Worm (Caenorhabditis elegans) whole organism, L2 larva: ENCODE results near the gene F56A8.8.

Experiments used
- C34F6.9 ChIP-seq: fragments of 150-350 bp; optimal IDR thresholded peaks from 2 replicates; lab custom pipeline; 2014; ENCODE audit warnings: missing biosample characterization, missing genetic modification characterization
- F13H6.1 ChIP-seq: sonication (generic microtip); optimal IDR thresholded peaks from 2 replicates; lab custom pipeline; 2016; ENCODE audit warnings: missing genetic modification characterization, missing compliant biosample characterization
- R02D3.7 ChIP-seq: fragments of 150-350 bp; optimal IDR thresholded peaks from 2 replicates; lab custom pipeline; 2014; ENCODE audit warnings: missing biosample characterization, missing genetic modification characterization
- Y55F3AM.14 ChIP-seq: fragments of 200-800 bp; sonication (Bioruptor generic); optimal IDR thresholded peaks from 2 replicates; lab custom pipeline; 2018; ENCODE audit warnings: mild to moderate bottlenecking, missing genetic modification characterization, missing compliant biosample characterization
- alr-1 ChIP-seq: fragments of 150-350 bp; optimal IDR thresholded peaks from 2 replicates; lab custom pipeline; 2014; ENCODE audit warnings: missing biosample characterization, missing genetic modification characterization
- aly-2 ChIP-seq: fragments of 150-350 bp; optimal IDR thresholded peaks from 2 replicates; lab custom pipeline; 2014; ENCODE audit warnings: missing biosample characterization, missing genetic modification characterization
- blmp-1 ChIP-seq: sonication (generic microtip); optimal IDR thresholded peaks from 2 replicates; lab custom pipeline; 2017; ENCODE audit warnings: missing genetic modification characterization, mild to moderate bottlenecking, missing compliant biosample characterization, antibody characterized with exemption, moderate library complexity; ENCODE audit not compliant: insufficient read depth
- ceh-16 ChIP-seq: fragments of 150-350 bp; optimal IDR thresholded peaks from 2 replicates; lab custom pipeline; 2014; ENCODE audit warnings: missing biosample characterization, missing genetic modification characterization
- ceh-82 ChIP-seq: fragments of 150-350 bp; optimal IDR thresholded peaks from 2 replicates; lab custom pipeline; 2014; ENCODE audit warnings: missing biosample characterization, missing genetic modification characterization
- crh-2 ChIP-seq: sonication (generic microtip); optimal IDR thresholded peaks from 2 replicates; lab custom pipeline; 2017; ENCODE audit warnings: missing biosample characterization, missing genetic modification characterization
- dmd-4 ChIP-seq: sonication (generic microtip); optimal IDR thresholded peaks from 2 replicates; lab custom pipeline; 2017; ENCODE audit warnings: missing biosample characterization, missing genetic modification characterization
- egl-27 ChIP-seq: sonication (generic microtip); optimal IDR thresholded peaks from 3 replicates; lab custom pipeline; 2017; ENCODE audit warnings: missing biosample characterization, missing genetic modification reagents, missing genetic modification characterization
- elt-1 ChIP-seq: fragments of 150-350 bp; optimal IDR thresholded peaks from 2 replicates; lab custom pipeline; 2014; ENCODE audit warnings: missing biosample characterization, missing genetic modification characterization
- elt-3 ChIP-seq: sonication (generic microtip); optimal IDR thresholded peaks from 2 replicates; lab custom pipeline; 2017; ENCODE audit warnings: missing biosample characterization, missing genetic modification characterization
- fos-1 ChIP-seq: fragments of 150-350 bp; optimal IDR thresholded peaks from 2 replicates; lab custom pipeline; 2014; ENCODE audit warnings: missing biosample characterization, missing genetic modification characterization
- gmeb-1 ChIP-seq: fragments of 150-350 bp; optimal IDR thresholded peaks from 2 replicates; lab custom pipeline; 2014; ENCODE audit warnings: missing biosample characterization, missing genetic modification characterization
- lin-11 ChIP-seq: fragments of 150-350 bp; sonication (generic microtip); optimal IDR thresholded peaks from 2 replicates; lab custom pipeline; 2014; ENCODE audit warnings: missing biosample characterization, missing genetic modification characterization, inconsistent platforms, mixed read lengths
- lin-13 ChIP-seq: fragments of 150-350 bp; optimal IDR thresholded peaks from 2 replicates; lab custom pipeline; 2014; ENCODE audit warnings: missing biosample characterization, missing genetic modification reagents, missing genetic modification characterization
- lin-39 ChIP-seq: fragments of 150-350 bp; optimal IDR thresholded peaks from 2 replicates; lab custom pipeline; 2014; ENCODE audit warnings: missing biosample characterization, missing genetic modification reagents, missing genetic modification characterization
- lsy-2 ChIP-seq, 2 experiments: fragments of 150-350 bp in 1 of 2; sonication (generic microtip) in 1 of 2; optimal IDR thresholded peaks; 2 replicates each; lab custom pipeline; 2014 to 2017; ENCODE audit warnings: missing biosample characterization in 2 of 2, missing genetic modification characterization in 2 of 2
- mab-5 ChIP-seq: fragments of 150-350 bp; optimal IDR thresholded peaks from 2 replicates; lab custom pipeline; 2014; ENCODE audit warnings: missing biosample characterization, missing genetic modification characterization
- mbf-1 ChIP-seq: sonication (generic microtip); optimal IDR thresholded peaks from 2 replicates; lab custom pipeline; 2017; ENCODE audit warnings: missing biosample characterization, missing genetic modification characterization
- mdl-1 ChIP-seq, 2 experiments: fragments of 150-350 bp in 1 of 2; sonication (generic microtip) in 1 of 2; optimal IDR thresholded peaks; 2 replicates each; lab custom pipeline; 2017; ENCODE audit warnings: missing biosample characterization in 2 of 2, missing genetic modification characterization in 2 of 2
- nhr-10 ChIP-seq: sonication (generic microtip); optimal IDR thresholded peaks from 2 replicates; lab custom pipeline; 2017; ENCODE audit warnings: missing biosample characterization, missing genetic modification characterization
- nhr-11 ChIP-seq: fragments of 150-350 bp; optimal IDR thresholded peaks from 2 replicates; lab custom pipeline; 2014; ENCODE audit warnings: missing biosample characterization, missing genetic modification characterization
- nhr-12 ChIP-seq: fragments of 150-350 bp; optimal IDR thresholded peaks from 2 replicates; lab custom pipeline; 2014; ENCODE audit warnings: missing biosample characterization, missing genetic modification characterization
- nhr-129 ChIP-seq: fragments of 150-350 bp; optimal IDR thresholded peaks from 2 replicates; lab custom pipeline; 2014; ENCODE audit warnings: missing biosample characterization, missing genetic modification characterization
- nhr-21 ChIP-seq: fragments of 150-350 bp; optimal IDR thresholded peaks from 2 replicates; lab custom pipeline; 2014; ENCODE audit warnings: missing biosample characterization, missing genetic modification characterization
- nhr-23 ChIP-seq: fragments of 150-350 bp; optimal IDR thresholded peaks from 2 replicates; lab custom pipeline; 2014; ENCODE audit warnings: missing biosample characterization, missing genetic modification reagents, missing genetic modification characterization
- nhr-237 ChIP-seq: fragments of 150-350 bp; optimal IDR thresholded peaks from 2 replicates; lab custom pipeline; 2014; ENCODE audit warnings: missing biosample characterization, missing genetic modification characterization
- nhr-25 ChIP-seq: fragments of 150-350 bp; sonication (generic microtip); optimal IDR thresholded peaks from 3 replicates; lab custom pipeline; 2014; ENCODE audit warnings: missing biosample characterization, missing genetic modification characterization
- nhr-6 ChIP-seq: fragments of 150-350 bp; optimal IDR thresholded peaks from 2 replicates; lab custom pipeline; 2014; ENCODE audit warnings: missing biosample characterization, missing genetic modification characterization
- nhr-77 ChIP-seq: fragments of 150-350 bp; optimal IDR thresholded peaks from 2 replicates; lab custom pipeline; 2014; ENCODE audit warnings: missing biosample characterization, missing genetic modification characterization
- peb-1 ChIP-seq: fragments of 150-350 bp; optimal IDR thresholded peaks from 2 replicates; lab custom pipeline; 2014; ENCODE audit warnings: missing biosample characterization, missing genetic modification characterization
- sem-4 ChIP-seq: fragments of 150-350 bp; optimal IDR thresholded peaks from 2 replicates; lab custom pipeline; 2014; ENCODE audit warnings: missing biosample characterization, missing genetic modification reagents, missing genetic modification characterization
- skn-1 ChIP-seq: sonication (generic microtip); optimal IDR thresholded peaks from 2 replicates; lab custom pipeline; 2017; ENCODE audit warnings: missing biosample characterization, missing genetic modification characterization
- sma-3 ChIP-seq: sonication (generic microtip); optimal IDR thresholded peaks from 2 replicates; lab custom pipeline; 2016; ENCODE audit warnings: missing genetic modification reagents, missing genetic modification characterization, missing compliant biosample characterization
- sma-9 ChIP-seq, 2 experiments: fragments of 150-350 bp in 1 of 2; sonication (generic microtip) in 1 of 2; optimal IDR thresholded peaks; 2 replicates each; lab custom pipeline; 2014 to 2016; ENCODE audit warnings: missing genetic modification characterization in 2 of 2, mild to moderate bottlenecking in 1 of 2, missing biosample characterization in 1 of 2, missing compliant biosample characterization in 1 of 2, missing genetic modification reagents in 1 of 2, moderate library complexity in 1 of 2
- snpc-4 ChIP-seq: fragments of 150-350 bp; optimal IDR thresholded peaks from 2 replicates; lab custom pipeline; 2014; ENCODE audit warnings: missing biosample characterization, missing genetic modification characterization
- unc-39 ChIP-seq: fragments of 150-350 bp; optimal IDR thresholded peaks from 2 replicates; lab custom pipeline; 2014; ENCODE audit warnings: missing biosample characterization, missing genetic modification characterization
- unc-55 ChIP-seq: fragments of 150-350 bp; sonication (generic microtip); optimal IDR thresholded peaks from 3 replicates; lab custom pipeline; 2014; ENCODE audit warnings: missing biosample characterization, missing genetic modification reagents, missing genetic modification characterization
- unc-62 ChIP-seq: fragments of 150-350 bp; optimal IDR thresholded peaks from 2 replicates; lab custom pipeline; 2014; ENCODE audit warnings: missing biosample characterization, missing genetic modification reagents, missing genetic modification characterization
- zag-1 ChIP-seq: fragments of 150-350 bp; optimal IDR thresholded peaks from 2 replicates; lab custom pipeline; 2014; ENCODE audit warnings: missing biosample characterization, missing genetic modification characterization
- ztf-1 ChIP-seq: fragments of 200-800 bp; sonication (Bioruptor generic); conservative IDR thresholded peaks from 2 replicates; pipeline ENCODE4 v1.3.6; 2022; ENCODE audit warnings: missing genetic modification characterization, missing compliant biosample characterization
- ztf-4 ChIP-seq: fragments of 150-350 bp; optimal IDR thresholded peaks from 2 replicates; lab custom pipeline; 2014; ENCODE audit warnings: missing biosample characterization, missing genetic modification characterization

The F56A8.8 gene

ce11 chrIII:13305537-13305936 is 20.0 kb downstream of the F56A8.8 start:
- TF ChIP-seq elt-3 (tag; lab: Kevin White, UChicago) (no peak), aly-2 (no peak), ceh-82 (tag; lab: Kevin White, UChicago) (no peak), nhr-129 (tag; lab: Kevin White, UChicago) (no peak), skn-1 (tag; lab: Kevin White, UChicago) (no peak), dmd-4 (tag; lab: Kevin White, UChicago) (no peak), snpc-4 (tag; lab: Kevin White, UChicago) (no peak), nhr-10 (tag; lab: Kevin White, UChicago) (no peak), elt-1 (tag; lab: Kevin White, UChicago) (no peak), F13H6.1 (tag; lab: Kevin White, UChicago) (no peak), Y55F3AM.14 (GFP tag; lab: Kevin White, UChicago) (no peak)

ce11 chrIII:13307107-13307506 is 21.6 kb downstream of the F56A8.8 start, which contains the start of the genes klp-19 and slc-36.1:
TSS of gene klp-19 (minus strand) at chrIII:13307259.
TSS of gene slc-36.1 (plus strand) at chrIII:13307502.
- peak; percentile 19 for TF ChIP-seq crh-2 (tag; lab: Kevin White, UChicago)
- TF ChIP-seq lsy-2 (tag; optimal IDR thresholded peaks at IDR 0.05; lab: Kevin White, UChicago), result no peak
- TF ChIP-seq lin-13 (GFP tag; lab: Kevin White, UChicago), result no peak
- TF ChIP-seq dmd-4 (tag; lab: Kevin White, UChicago), result no peak
- TF ChIP-seq nhr-23 (tag; lab: Kevin White, UChicago), result no peak
- no peak for TF ChIP-seq sma-9 (GFP tag; optimal IDR thresholded peaks at IDR 0.05; lab: Kevin White, UChicago)
- no peak for TF ChIP-seq sma-9 (tag; optimal IDR thresholded peaks at IDR 0.05; lab: Kevin White, UChicago)
- peak; percentile 13 for TF ChIP-seq nhr-25 (tag; lab: Kevin White, UChicago)
- peak; percentile 70 for TF ChIP-seq unc-55
- TF ChIP-seq C34F6.9, result peak; percentile 71
- peak; percentile 62 for TF ChIP-seq gmeb-1
- TF ChIP-seq elt-1 (tag; lab: Kevin White, UChicago), result no peak
- no peak for TF ChIP-seq peb-1 (tag; lab: Kevin White, UChicago)
- TF ChIP-seq alr-1 (tag; lab: Kevin White, UChicago), result no peak

DNA sequence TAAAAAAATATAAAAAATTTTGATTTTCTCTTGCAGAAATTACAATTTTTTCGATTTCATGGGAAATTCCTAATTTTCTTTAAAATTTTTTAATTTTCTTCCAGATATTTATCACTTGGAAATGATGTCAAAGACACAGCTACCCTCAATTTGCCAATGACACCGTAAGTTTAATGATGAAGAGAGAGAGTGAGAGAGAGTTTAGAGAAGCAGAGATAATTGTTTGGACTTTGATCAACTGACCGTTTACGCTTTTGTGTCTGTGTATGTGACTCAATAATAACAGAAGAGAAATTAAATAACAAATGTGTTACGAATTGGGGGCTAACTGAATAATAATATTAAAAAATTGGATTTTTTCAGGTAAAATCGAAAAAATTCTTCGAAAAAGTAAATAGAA is 25.0 kb downstream of the F56A8.8 start:
- TF ChIP-seq ztf-1 (GFP tag; lab: Robert Waterston, UW) (no peak), nhr-23 (tag; lab: Kevin White, UChicago) (no peak), mbf-1 (tag; lab: Kevin White, UChicago) (no peak), nhr-237 (tag; lab: Kevin White, UChicago) (no peak), nhr-6 (tag; lab: Kevin White, UChicago) (no peak), nhr-129 (tag; lab: Kevin White, UChicago) (no peak), fos-1 (peak; percentile 66), nhr-25 (tag; lab: Kevin White, UChicago) (peak; percentile 32), C34F6.9 (peak; percentile 11), ceh-82 (tag; lab: Kevin White, UChicago) (no peak), ceh-16 (tag; lab: Kevin White, UChicago) (no peak), elt-1 (tag; lab: Kevin White, UChicago) (no peak), nhr-11 (tag; lab: Kevin White, UChicago) (no peak), nhr-77 (tag; lab: Kevin White, UChicago) (no peak), egl-27 (tag; lab: Kevin White, UChicago) (no peak), crh-2 (tag; lab: Kevin White, UChicago) (peak; percentile 48), sma-3 (GFP tag; lab: Kevin White, UChicago) (no peak), sem-4 (no peak), unc-62 (no peak), peb-1 (tag; lab: Kevin White, UChicago) (no peak), gmeb-1 (peak; percentile 36), Y55F3AM.14 (GFP tag; lab: Kevin White, UChicago) (no peak), nhr-21 (tag; lab: Kevin White, UChicago) (no peak), lin-11 (tag; lab: Kevin White, UChicago) (no peak), F13H6.1 (tag; lab: Kevin White, UChicago) (no peak), blmp-1 (no peak), lsy-2 (tag; optimal IDR thresholded peaks at IDR 0.05; lab: Kevin White, UChicago) (peak in 1 of 2 experiments; percentile 27), lin-39 (tag; lab: Kevin White, UChicago) (no peak), sma-9 (GFP tag; optimal IDR thresholded peaks at IDR 0.05; lab: Kevin White, UChicago) (no peak), sma-9 (tag; optimal IDR thresholded peaks at IDR 0.05; lab: Kevin White, UChicago) (no peak), snpc-4 (tag; lab: Kevin White, UChicago) (no peak), skn-1 (tag; lab: Kevin White, UChicago) (no peak), unc-55 (no peak), ztf-4 (tag; lab: Kevin White, UChicago) (no peak), R02D3.7 (no peak), nhr-10 (tag; lab: Kevin White, UChicago) (no peak), mab-5 (tag; lab: Kevin White, UChicago) (no peak), dmd-4 (tag; lab: Kevin White, UChicago) (no peak), zag-1 (tag; lab: Kevin White, UChicago) (no peak), mdl-1 (tag; optimal IDR thresholded peaks at IDR 0.05; lab: Kevin White, UChicago) (no peak), elt-3 (tag; lab: Kevin White, UChicago) (no peak), aly-2 (no peak), nhr-12 (no peak), unc-39 (tag; lab: Kevin White, UChicago) (no peak), alr-1 (tag; lab: Kevin White, UChicago) (no peak)
